Fruit fly (Drosophila melanogaster) whole organism, embryonic: ENCODE results near the gene D.

Experiments used
- Abd-B ChIP-seq: fragments of 200-800 bp; sonication (Bioruptor generic); optimal IDR thresholded peaks from 2 replicates; lab custom pipeline; 2018; ENCODE audit warnings: missing biosample characterization, mild to moderate bottlenecking, missing genetic modification characterization, moderate library complexity
- B-H2 ChIP-seq: fragments of 200-800 bp; sonication (Bioruptor generic); optimal IDR thresholded peaks from 2 replicates; lab custom pipeline; 2018; ENCODE audit warnings: missing biosample characterization, mild to moderate bottlenecking, missing genetic modification characterization
- CG10147 ChIP-seq: fragments of 200-800 bp; sonication (Bioruptor generic); optimal IDR thresholded peaks from 2 replicates; lab custom pipeline; 2019; ENCODE audit warnings: missing biosample characterization, mild to moderate bottlenecking, missing genetic modification characterization, moderate library complexity
- CG10366 ChIP-seq: fragments of 200-800 bp; sonication (Bioruptor generic); IDR thresholded peaks from 2 replicates; pipeline ENCODE4 v1.3.6; 2022; ENCODE audit warnings: missing biosample characterization, missing genetic modification characterization
- CG10543 ChIP-seq: fragments of 200-800 bp; sonication (Bioruptor generic); optimal IDR thresholded peaks from 3 replicates; lab custom pipeline; 2017; ENCODE audit warnings: missing biosample characterization, mild to moderate bottlenecking, missing genetic modification characterization, moderate library complexity
- CG11398 ChIP-seq: fragments of 200-800 bp; sonication (Bioruptor generic); optimal IDR thresholded peaks from 2 replicates; lab custom pipeline; 2016; ENCODE audit warnings: missing biosample characterization, missing genetic modification characterization
- CG11504 ChIP-seq: fragments of 200-800 bp; sonication (Bioruptor generic); optimal IDR thresholded peaks from 3 replicates; lab custom pipeline; 2019; ENCODE audit warnings: missing biosample characterization, mild to moderate bottlenecking, missing genetic modification characterization, moderate library complexity
- CG11560 ChIP-seq: fragments of 200-800 bp; sonication (Bioruptor generic); IDR thresholded peaks from 3 replicates; pipeline ENCODE4 v1.3.6; 2022; ENCODE audit warnings: missing biosample characterization, missing genetic modification characterization
- CG12071 ChIP-seq: fragments of 200-800 bp; sonication (Bioruptor generic); optimal IDR thresholded peaks from 3 replicates; lab custom pipeline; 2018; ENCODE audit warnings: missing biosample characterization, mild to moderate bottlenecking, missing genetic modification characterization
- CG12299 ChIP-seq: fragments of 200-800 bp; sonication (Bioruptor generic); optimal IDR thresholded peaks from 2 replicates; lab custom pipeline; 2018; ENCODE audit warnings: missing biosample characterization, mild to moderate bottlenecking, missing genetic modification characterization
- CG15011 ChIP-seq: fragments of 200-800 bp; sonication (Bioruptor generic); optimal IDR thresholded peaks from 3 replicates; lab custom pipeline; 2018; ENCODE audit warnings: missing biosample characterization, mild to moderate bottlenecking, missing genetic modification characterization
- CG17328 ChIP-seq: fragments of 200-800 bp; sonication (Bioruptor generic); IDR thresholded peaks from 2 replicates; pipeline ENCODE4 v1.3.6; 2022; ENCODE audit warnings: missing biosample characterization, missing genetic modification characterization
- CG17568 ChIP-seq: fragments of 200-800 bp; sonication (Bioruptor generic); optimal IDR thresholded peaks from 2 replicates; lab custom pipeline; 2018; ENCODE audit warnings: missing biosample characterization, mild to moderate bottlenecking, missing genetic modification characterization, moderate library complexity
- CG2116 ChIP-seq: fragments of 200-800 bp; sonication (Bioruptor generic); optimal IDR thresholded peaks from 3 replicates; lab custom pipeline; 2018; ENCODE audit warnings: missing biosample characterization, mild to moderate bottlenecking, missing genetic modification characterization
- CG4360 ChIP-seq: fragments of 200-800 bp; sonication (Bioruptor generic); IDR thresholded peaks from 2 replicates; pipeline ENCODE4 v1.3.6; 2022; ENCODE audit warnings: missing biosample characterization, missing genetic modification characterization
- CG6689 ChIP-seq: fragments of 200-800 bp; sonication (Bioruptor generic); IDR thresholded peaks from 2 replicates; pipeline ENCODE4 v1.3.6; 2022; ENCODE audit warnings: missing biosample characterization, missing genetic modification characterization
- CG7745 ChIP-seq: fragments of 200-800 bp; sonication (Bioruptor generic); optimal IDR thresholded peaks from 2 replicates; lab custom pipeline; 2018; ENCODE audit warnings: missing biosample characterization, mild to moderate bottlenecking, missing genetic modification characterization, moderate library complexity
- CG7963 ChIP-seq: fragments of 200-800 bp; sonication (Bioruptor generic); IDR thresholded peaks from 3 replicates; pipeline ENCODE4 v1.3.6; 2022; ENCODE audit warnings: missing biosample characterization, missing genetic modification characterization; ENCODE audit not compliant: partially characterized antibody
- Camta ChIP-seq: fragments of 200-800 bp; sonication (Bioruptor generic); optimal IDR thresholded peaks from 2 replicates; lab custom pipeline; 2016; ENCODE audit warnings: missing biosample characterization, missing genetic modification characterization
- D ChIP-seq, 2 experiments: fragments of 200-800 bp in 1 of 2; fragments of >200 bp in 1 of 2; sonication (Bioruptor generic) in 1 of 2; optimal IDR thresholded peaks; 2 replicates in 1 of 2; 3 replicates in 1 of 2; lab custom pipeline; 2017; ENCODE audit warnings: mild to moderate bottlenecking in 1 of 2, missing biosample characterization in 1 of 2, missing genetic modification characterization in 1 of 2, missing genetic modification reagents in 1 of 2
- Deaf1 ChIP-seq: fragments of 200-800 bp; optimal IDR thresholded peaks from 3 replicates; lab custom pipeline; 2019; ENCODE audit warnings: missing biosample characterization, mild to moderate bottlenecking, missing genetic modification characterization, moderate library complexity
- E2f1 ChIP-seq: fragments of 200-800 bp; sonication (Bioruptor generic); IDR thresholded peaks from 2 replicates; pipeline ENCODE4 v1.3.6; 2022; ENCODE audit warnings: missing biosample characterization, missing genetic modification characterization
- Fer3 ChIP-seq: fragments of 200-800 bp; sonication (Bioruptor generic); optimal IDR thresholded peaks from 2 replicates; lab custom pipeline; 2018; ENCODE audit warnings: missing biosample characterization, mild to moderate bottlenecking, missing genetic modification characterization, moderate library complexity
- MTF-1 ChIP-seq: fragments of 200-800 bp; sonication (Bioruptor generic); optimal IDR thresholded peaks from 2 replicates; lab custom pipeline; 2018; ENCODE audit warnings: missing biosample characterization, mild to moderate bottlenecking, missing genetic modification characterization, borderline replicate concordance
- NC2α ChIP-seq: fragments of 200-800 bp; sonication (Bioruptor generic); optimal IDR thresholded peaks from 2 replicates; lab custom pipeline; 2016; ENCODE audit warnings: missing biosample characterization, missing genetic modification characterization
- Nf-YA ChIP-seq: fragments of 200-800 bp; sonication (Bioruptor generic); IDR thresholded peaks from 2 replicates; pipeline ENCODE4 v1.3.6; 2022; ENCODE audit warnings: missing biosample characterization, missing genetic modification characterization
- NfI ChIP-seq: fragments of 200-800 bp; sonication (Bioruptor generic); optimal IDR thresholded peaks from 3 replicates; lab custom pipeline; 2018; ENCODE audit warnings: missing biosample characterization, mild to moderate bottlenecking, missing genetic modification characterization, moderate library complexity
- PHDP ChIP-seq: fragments of 200-800 bp; sonication (Bioruptor generic); optimal IDR thresholded peaks from 3 replicates; lab custom pipeline; 2018; ENCODE audit warnings: missing biosample characterization, mild to moderate bottlenecking, missing genetic modification characterization, moderate library complexity
- Pdp1 ChIP-seq, 2 experiments: fragments of 200-800 bp; sonication (Bioruptor generic); optimal IDR thresholded peaks; 3 replicates each; lab custom pipeline; 2016; ENCODE audit warnings: missing biosample characterization in 2 of 2, missing genetic modification characterization in 2 of 2, mild to moderate bottlenecking in 1 of 2, moderate library complexity in 1 of 2
- Six4 ChIP-seq: fragments of 200-800 bp; sonication (Bioruptor generic); optimal IDR thresholded peaks from 2 replicates; lab custom pipeline; 2016; ENCODE audit warnings: missing biosample characterization, missing genetic modification characterization
- Sox100B ChIP-seq: fragments of 200-800 bp; sonication (Bioruptor generic); optimal IDR thresholded peaks from 3 replicates; lab custom pipeline; 2018; ENCODE audit warnings: missing biosample characterization, mild to moderate bottlenecking, missing genetic modification characterization
- Sox102F ChIP-seq: fragments of 200-800 bp; sonication (Bioruptor generic); optimal IDR thresholded peaks from 2 replicates; lab custom pipeline; 2018; ENCODE audit warnings: missing biosample characterization, mild to moderate bottlenecking, missing genetic modification characterization, moderate library complexity
- Sry-β ChIP-seq: fragments of 200-800 bp; sonication (Bioruptor generic); optimal IDR thresholded peaks from 2 replicates; lab custom pipeline; 2018; ENCODE audit warnings: missing biosample characterization, mild to moderate bottlenecking, missing genetic modification characterization, moderate library complexity
- al ChIP-seq: fragments of 200-800 bp; sonication (Bioruptor generic); IDR thresholded peaks from 2 replicates; pipeline ENCODE4 v1.3.6; 2022; ENCODE audit warnings: missing biosample characterization, missing genetic modification characterization
- chinmo ChIP-seq: fragments of 200-800 bp; sonication (Bioruptor generic); IDR thresholded peaks from 4 replicates; pipeline ENCODE4 v1.3.6; 2022; ENCODE audit warnings: missing biosample characterization, missing genetic modification characterization; ENCODE audit not compliant: partially characterized antibody
- dmrt11E ChIP-seq: fragments of 200-800 bp; sonication (Bioruptor generic); optimal IDR thresholded peaks from 3 replicates; lab custom pipeline; 2018; ENCODE audit warnings: missing biosample characterization, mild to moderate bottlenecking, missing genetic modification characterization, moderate library complexity
- exex ChIP-seq: fragments of 200-800 bp; sonication (Bioruptor generic); optimal IDR thresholded peaks from 4 replicates; lab custom pipeline; 2018; ENCODE audit warnings: missing biosample characterization, mild to moderate bottlenecking, missing genetic modification characterization, moderate library complexity
- fd3F ChIP-seq: fragments of 200-800 bp; sonication (Bioruptor generic); optimal IDR thresholded peaks from 2 replicates; lab custom pipeline; 2018; ENCODE audit warnings: missing biosample characterization, mild to moderate bottlenecking, missing genetic modification characterization, moderate library complexity
- her ChIP-seq: fragments of 200-800 bp; sonication (Bioruptor generic); optimal IDR thresholded peaks from 2 replicates; lab custom pipeline; 2016; ENCODE audit warnings: missing biosample characterization, missing genetic modification characterization
- hkb ChIP-seq, 2 experiments: fragments of 200-800 bp in 1 of 2; fragments of >200 bp in 1 of 2; sonication (Bioruptor generic) in 1 of 2; IDR thresholded peaks in 1 of 2; optimal IDR thresholded peaks in 1 of 2; 2 replicates each; pipeline versions ENCODE4 v1.3.6 to Lab custom; 2017 to 2022; ENCODE audit warnings: missing biosample characterization in 1 of 2, missing genetic modification characterization in 1 of 2
- mirr ChIP-seq: fragments of 200-800 bp; sonication (Bioruptor generic); optimal IDR thresholded peaks from 3 replicates; lab custom pipeline; 2018; ENCODE audit warnings: missing biosample characterization, mild to moderate bottlenecking, missing genetic modification characterization
- pnt ChIP-seq: fragments of 200-800 bp; sonication (Bioruptor generic); optimal IDR thresholded peaks from 3 replicates; lab custom pipeline; 2016; ENCODE audit warnings: missing biosample characterization, missing genetic modification characterization
- sc ChIP-seq, 3 experiments: fragments of >200 bp in 2 of 3; fragments of 200-800 bp in 1 of 3; sonication (Bioruptor generic) in 1 of 3; optimal IDR thresholded peaks; 2 replicates in 2 of 3; 3 replicates in 1 of 3; lab custom pipeline; 2017; ENCODE audit warnings: mild to moderate bottlenecking in 1 of 3, missing biosample characterization in 1 of 3, missing genetic modification characterization in 1 of 3, missing genetic modification reagents in 1 of 3
- seq ChIP-seq: fragments of 200-800 bp; sonication (Bioruptor generic); IDR thresholded peaks from 2 replicates; pipeline ENCODE4 v1.3.6; 2022; ENCODE audit warnings: missing biosample characterization, missing genetic modification characterization
- twi ChIP-seq: fragments of 200-800 bp; optimal IDR thresholded peaks from 2 replicates; lab custom pipeline; 2019; ENCODE audit warnings: missing biosample characterization, mild to moderate bottlenecking, missing genetic modification characterization, moderate library complexity
- unpg ChIP-seq: fragments of 200-800 bp; sonication (Bioruptor generic); optimal IDR thresholded peaks from 3 replicates; lab custom pipeline; 2018; ENCODE audit warnings: missing biosample characterization, mild to moderate bottlenecking, missing genetic modification characterization, moderate library complexity
- vvl ChIP-seq: fragments of 200-800 bp; sonication (Bioruptor generic); IDR thresholded peaks from 2 replicates; pipeline ENCODE4 v1.3.6; 2022; ENCODE audit warnings: missing biosample characterization, missing genetic modification characterization

D gene

DNA sequence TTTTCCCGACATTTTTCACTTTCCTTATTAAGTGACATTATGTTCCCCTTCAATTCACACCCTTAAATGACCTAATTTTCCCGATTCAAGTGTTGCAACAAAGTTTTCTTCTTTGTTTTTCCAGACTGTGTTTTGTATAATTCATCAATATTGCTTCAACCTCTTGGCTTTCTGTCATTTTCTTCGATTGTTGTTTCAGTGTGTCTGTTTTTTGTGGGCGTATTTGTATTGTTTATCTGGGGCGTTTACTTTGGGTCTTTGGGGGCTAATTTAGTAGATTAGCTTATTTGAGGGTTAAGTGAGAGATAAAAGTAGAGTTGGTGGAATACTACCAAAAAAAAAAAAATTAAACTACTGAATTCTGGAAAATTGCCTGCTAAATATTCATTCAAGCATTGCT is 17.3 kb upstream of the D start (continued):
- TF ChIP-seq sc (optimal IDR thresholded peaks at IDR 0.05; lab: Kevin White, UChicago) (no peak), sc (GFP tag; optimal IDR thresholded peaks at IDR 0.05; lab: Kevin White, UChicago) (peak; percentile 33), E2f1 (GFP tag; lab: Robert Waterston, UW) (no peak), Nf-YA (GFP tag; lab: Robert Waterston, UW) (0 out of 2 replicates have a peak, but pooled peaks have one; percentile 10), PHDP (peak; percentile 55), CG17328 (GFP tag; lab: Robert Waterston, UW) (0 out of 2 replicates have a peak, but pooled peaks have one; percentile 12), Deaf1 (tag; lab: Kevin White, UChicago) (no peak), Fer3 (peak; percentile 52), Sox102F (GFP tag; lab: Kevin White, UChicago) (peak; percentile 45), seq (GFP tag; lab: Robert Waterston, UW) (peak; percentile 37; the same call in 1 of the 2 replicates), CG7745 (no peak), CG12299 (tag; lab: Kevin White, UChicago) (no peak), CG7963 (GFP tag; lab: Robert Waterston, UW) (no peak), exex (tag; lab: Kevin White, UChicago) (peak; percentile 54), al (no peak), Pdp1 (GFP tag; optimal IDR thresholded peaks at IDR 0.05; lab: Kevin White, UChicago) (peak in 1 of 2 experiments; percentile 16), CG11504 (tag; lab: Kevin White, UChicago) (peak; percentile 44), her (GFP tag; lab: Kevin White, UChicago) (peak; percentile 2), CG6689 (GFP tag; lab: Robert Waterston, UW) (no peak), Sox100B (GFP tag; lab: Kevin White, UChicago) (peak; percentile 56), CG2116 (GFP tag; lab: Kevin White, UChicago) (peak; percentile 9), CG10543 (peak; percentile 35), Six4 (peak; percentile 16), unpg (GFP tag; lab: Kevin White, UChicago) (peak; percentile 45), Sry-β (GFP tag; lab: Kevin White, UChicago) (peak; percentile 37), CG11560 (tag; lab: Robert Waterston, UW) (no peak), CG11398 (GFP tag; lab: Kevin White, UChicago) (peak; percentile 64), twi (no peak), CG12071 (GFP tag; lab: Kevin White, UChicago) (peak; percentile 68), B-H2 (GFP tag; lab: Kevin White, UChicago) (no peak), CG15011 (GFP tag; lab: Kevin White, UChicago) (peak; percentile 36), CG10147 (peak; percentile 4), hkb (optimal IDR thresholded peaks at IDR 0.05; lab: Kevin White, UChicago) (no peak), hkb (GFP tag; IDR thresholded peaks at IDR 0.05; lab: Robert Waterston, UW) (peak; percentile 48; the same call in 1 of the 2 replicates), CG10366 (GFP tag; lab: Robert Waterston, UW) (0 out of 2 replicates have a peak, but pooled peaks have one; percentile 14), Camta (GFP tag; lab: Kevin White, UChicago) (peak; percentile 43), CG4360 (GFP tag; lab: Robert Waterston, UW) (peak; percentile 37; the same call in 1 of the 2 replicates), fd3F (GFP tag; lab: Kevin White, UChicago) (peak; percentile 38), pnt (peak; percentile 2), mirr (GFP tag; lab: Kevin White, UChicago) (peak; percentile 25), NfI (GFP tag; lab: Kevin White, UChicago) (peak; percentile 21), vvl (GFP tag; lab: Robert Waterston, UW) (no peak), D (optimal IDR thresholded peaks at IDR 0.05; lab: Kevin White, UChicago) (no peak), D (GFP tag; optimal IDR thresholded peaks at IDR 0.05; lab: Kevin White, UChicago) (peak; percentile 54), NC2α (GFP tag; lab: Kevin White, UChicago) (peak; percentile 18), chinmo (GFP tag; lab: Robert Waterston, UW) (0 out of 4 replicates have a peak, but pooled peaks have one; percentile 9), dmrt11E (peak; percentile 10), Abd-B (GFP tag; lab: Kevin White, UChicago) (no peak), CG17568 (peak; percentile 81), MTF-1 (GFP tag; lab: Kevin White, UChicago) (peak; percentile 72)
